Fruit fly (Drosophila melanogaster) whole organism, pupa: Measurements from ENCODE around the gene inaF-D.

Experiments
- CG10348 ChIP-seq: fragments of 200-800 bp; sonication (Bioruptor generic); IDR thresholded peaks from 2 replicates; pipeline ENCODE4 v1.3.6; 2022; ENCODE audit warnings: missing biosample characterization, missing genetic modification characterization
- CG12605 ChIP-seq: fragments of 200-800 bp; sonication (Bioruptor generic); IDR thresholded peaks from 2 replicates; pipeline ENCODE4 v1.3.6; 2022; ENCODE audit warnings: missing biosample characterization, missing genetic modification characterization
- CG13204 ChIP-seq: fragments of 200-800 bp; sonication (Bioruptor generic); optimal IDR thresholded peaks from 2 replicates; lab custom pipeline; 2018; ENCODE audit warnings: missing biosample characterization, mild to moderate bottlenecking, missing genetic modification characterization, moderate library complexity
- CG14655 ChIP-seq: fragments of 200-800 bp; sonication (Bioruptor generic); optimal IDR thresholded peaks from 3 replicates; lab custom pipeline; 2017; ENCODE audit warnings: mild to moderate bottlenecking, missing biosample characterization, missing genetic modification reagents, missing genetic modification characterization
- CG15710 ChIP-seq: fragments of 200-800 bp; sonication (Bioruptor generic); optimal IDR thresholded peaks from 2 replicates; lab custom pipeline; 2018; ENCODE audit warnings: missing biosample characterization, mild to moderate bottlenecking, missing genetic modification characterization, moderate library complexity
- CG17806 ChIP-seq: fragments of 200-800 bp; sonication (Bioruptor generic); optimal IDR thresholded peaks from 2 replicates; lab custom pipeline; 2018; ENCODE audit warnings: missing biosample characterization, mild to moderate bottlenecking, missing genetic modification characterization, moderate library complexity
- CG32121 ChIP-seq: fragments of 200-800 bp; sonication (Bioruptor generic); IDR thresholded peaks from 2 replicates; pipeline ENCODE4 v1.3.6; 2022; ENCODE audit warnings: missing biosample characterization, missing genetic modification characterization
- CG34367 ChIP-seq: fragments of 200-800 bp; sonication (Bioruptor generic); optimal IDR thresholded peaks from 2 replicates; lab custom pipeline; 2018; ENCODE audit warnings: missing biosample characterization, mild to moderate bottlenecking, missing genetic modification characterization
- CG4496 ChIP-seq: fragments of 200-800 bp; sonication (Bioruptor generic); IDR thresholded peaks from 3 replicates; pipeline ENCODE4 v1.3.6; 2022; ENCODE audit warnings: missing biosample characterization, missing genetic modification characterization
- CG8159 ChIP-seq: fragments of 200-800 bp; sonication (Bioruptor generic); optimal IDR thresholded peaks from 3 replicates; lab custom pipeline; 2018; ENCODE audit warnings: missing biosample characterization, mild to moderate bottlenecking, missing genetic modification characterization, moderate library complexity
- CG8301 ChIP-seq: fragments of 200-800 bp; sonication (Bioruptor generic); optimal IDR thresholded peaks from 2 replicates; lab custom pipeline; 2018; ENCODE audit warnings: missing biosample characterization, mild to moderate bottlenecking, missing genetic modification characterization
- CG9948 ChIP-seq: fragments of 200-800 bp; sonication (Bioruptor generic); optimal IDR thresholded peaks from 2 replicates; lab custom pipeline; 2018; ENCODE audit warnings: missing biosample characterization, mild to moderate bottlenecking, missing genetic modification characterization, moderate library complexity
- D1 ChIP-seq: fragments of 200-800 bp; sonication (Bioruptor generic); optimal IDR thresholded peaks from 2 replicates; lab custom pipeline; 2018; ENCODE audit warnings: missing biosample characterization, mild to moderate bottlenecking, missing genetic modification characterization, moderate library complexity
- EcR ChIP-seq: fragments of 200-800 bp; sonication (Bioruptor generic); optimal IDR thresholded peaks from 3 replicates; lab custom pipeline; 2019; ENCODE audit warnings: missing biosample characterization, missing genetic modification characterization, mild to moderate bottlenecking, moderate library complexity, missing genetic modification reagents
- Ets98B ChIP-seq: fragments of 200-800 bp; sonication (Bioruptor generic); IDR thresholded peaks from 2 replicates; pipeline ENCODE4 v1.3.6; 2022; ENCODE audit warnings: missing biosample characterization, missing genetic modification characterization
- Pif1A ChIP-seq: fragments of 200-800 bp; sonication (Bioruptor generic); optimal IDR thresholded peaks from 3 replicates; lab custom pipeline; 2016; ENCODE audit warnings: missing biosample characterization, missing genetic modification characterization
- Pif1B ChIP-seq: fragments of 200-800 bp; sonication (Bioruptor generic); optimal IDR thresholded peaks from 3 replicates; lab custom pipeline; 2016; ENCODE audit warnings: missing biosample characterization, missing genetic modification characterization
- Snoo ChIP-seq: fragments of 200-800 bp; sonication (Bioruptor generic); optimal IDR thresholded peaks from 3 replicates; lab custom pipeline; 2017; ENCODE audit warnings: missing biosample characterization, mild to moderate bottlenecking, missing genetic modification characterization, inconsistent platforms
- fd96Ca ChIP-seq: fragments of 200-800 bp; sonication (Bioruptor generic); IDR thresholded peaks from 3 replicates; pipeline ENCODE4 v1.3.6; 2022; ENCODE audit warnings: missing biosample characterization, missing genetic modification characterization
- gl ChIP-seq: fragments of 200-800 bp; sonication (Bioruptor generic); optimal IDR thresholded peaks from 2 replicates; lab custom pipeline; 2018; ENCODE audit warnings: missing biosample characterization, mild to moderate bottlenecking, missing genetic modification characterization
- rn ChIP-seq: fragments of 200-800 bp; sonication (Bioruptor generic); IDR thresholded peaks from 2 replicates; pipeline ENCODE4 v1.3.6; 2022; ENCODE audit warnings: missing biosample characterization, missing genetic modification characterization

inaF-D gene

dm6 chrX:11684462-11684861 is 44.4 kb downstream of the inaF-D start:
- no peak for TF ChIP-seq CG10348 (GFP tag; lab: Robert Waterston, UW)
- TF ChIP-seq EcR: peak; percentile 29
- peak; percentile 13 for TF ChIP-seq CG9948
- peak; percentile 39 for TF ChIP-seq CG14655
- peak; percentile 43; the same call in 1 of the 2 replicates for TF ChIP-seq CG32121 (GFP tag; lab: Robert Waterston, UW)
- no peak for TF ChIP-seq D1 (tag; lab: Kevin White, UChicago)
- TF ChIP-seq fd96Ca (GFP tag; lab: Robert Waterston, UW): peak; percentile 50; the same call in 1 of the 3 replicates
- TF ChIP-seq CG8301 (tag; lab: Kevin White, UChicago): no peak
- peak; percentile 26 for TF ChIP-seq CG34367 (tag; lab: Kevin White, UChicago)
- no peak for TF ChIP-seq gl
- TF ChIP-seq CG12605 (GFP tag; lab: Robert Waterston, UW): peak; percentile 36; the same call in 1 of the 2 replicates
- TF ChIP-seq Ets98B (GFP tag; lab: Robert Waterston, UW): peak; percentile 5; the same call in 1 of the 2 replicates
- TF ChIP-seq CG4496 (GFP tag; lab: Robert Waterston, UW): peak; percentile 43; the same call in 1 of the 3 replicates
- TF ChIP-seq CG15710 (tag; lab: Kevin White, UChicago): peak; percentile 26
- TF ChIP-seq CG17806 (tag; lab: Kevin White, UChicago): no peak
- TF ChIP-seq Pif1B (GFP tag; lab: Kevin White, UChicago): no peak
- TF ChIP-seq CG8159: peak; percentile 43
- TF ChIP-seq Pif1A (GFP tag; lab: Kevin White, UChicago): peak; percentile 50
- TF ChIP-seq CG13204 (GFP tag; lab: Kevin White, UChicago): peak; percentile 60
- TF ChIP-seq Snoo (tag; lab: Kevin White, UChicago): peak; percentile 21
- no peak for TF ChIP-seq rn (GFP tag; lab: Robert Waterston, UW)

- peak; percentile 36 for TF ChIP-seq CG32121 (GFP tag; lab: Robert Waterston, UW)
- TF ChIP-seq CG8301 (tag; lab: Kevin White, UChicago): no peak
- no peak for TF ChIP-seq Pif1B (GFP tag; lab: Kevin White, UChicago)
- no peak for TF ChIP-seq Pif1A (GFP tag; lab: Kevin White, UChicago)
- no peak for TF ChIP-seq CG9948
- no peak for TF ChIP-seq D1 (tag; lab: Kevin White, UChicago)
- TF ChIP-seq CG4496 (GFP tag; lab: Robert Waterston, UW): peak; percentile 55; the same call in 1 of the 3 replicates
- peak; percentile 70 for TF ChIP-seq Ets98B (GFP tag; lab: Robert Waterston, UW)
- TF ChIP-seq CG13204 (GFP tag; lab: Kevin White, UChicago): peak; percentile 97
- TF ChIP-seq CG10348 (GFP tag; lab: Robert Waterston, UW): no peak
- no peak for TF ChIP-seq CG14655
- no peak for TF ChIP-seq CG34367 (tag; lab: Kevin White, UChicago)
- no peak for TF ChIP-seq rn (GFP tag; lab: Robert Waterston, UW)
- TF ChIP-seq CG17806 (tag; lab: Kevin White, UChicago): no peak
- TF ChIP-seq gl: no peak
- TF ChIP-seq CG15710 (tag; lab: Kevin White, UChicago): no peak
- peak; percentile 22; the same call in 1 of the 3 replicates for TF ChIP-seq fd96Ca (GFP tag; lab: Robert Waterston, UW)
- peak; percentile 46 for TF ChIP-seq Snoo (tag; lab: Kevin White, UChicago)
- TF ChIP-seq CG12605 (GFP tag; lab: Robert Waterston, UW): 0 out of 2 replicates have a peak, but pooled peaks have one; percentile 21
- peak; percentile 45 for TF ChIP-seq EcR
- no peak for TF ChIP-seq CG8159
Observed at dm6 chrX:11683480-11683879, 45.4 kb downstream of the inaF-D start.

dm6 chrX:11681558-11682551 is 47.0 kb downstream of the inaF-D start:
- peak; percentile 10; the same call in 1 of the 2 replicates for TF ChIP-seq CG12605 (GFP tag; lab: Robert Waterston, UW)
- peak; percentile 24 for TF ChIP-seq CG8301 (tag; lab: Kevin White, UChicago)
- no peak for TF ChIP-seq gl
- peak; percentile 11 for TF ChIP-seq Pif1B (GFP tag; lab: Kevin White, UChicago)
- peak; percentile 33 for TF ChIP-seq Ets98B (GFP tag; lab: Robert Waterston, UW)
- TF ChIP-seq fd96Ca (GFP tag; lab: Robert Waterston, UW): peak; percentile 68; the same call in 2 of the 3 replicates
- no peak for TF ChIP-seq CG10348 (GFP tag; lab: Robert Waterston, UW)
- TF ChIP-seq D1 (tag; lab: Kevin White, UChicago): peak; percentile 6
- TF ChIP-seq CG32121 (GFP tag; lab: Robert Waterston, UW): 0 out of 2 replicates have a peak, but pooled peaks have one; percentile 7
- peak; percentile 16 for TF ChIP-seq CG34367 (tag; lab: Kevin White, UChicago)
- TF ChIP-seq CG15710 (tag; lab: Kevin White, UChicago): peak; percentile 64
- peak; percentile 47 for TF ChIP-seq CG8159
- TF ChIP-seq CG9948: peak; percentile 21
- peak; percentile 55 for TF ChIP-seq Pif1A (GFP tag; lab: Kevin White, UChicago)
- peak; percentile 99 for TF ChIP-seq EcR
- peak; percentile 37 for TF ChIP-seq Snoo (tag; lab: Kevin White, UChicago)
- TF ChIP-seq rn (GFP tag; lab: Robert Waterston, UW): no peak; the same call in 1 of the 2 replicates
- TF ChIP-seq CG13204 (GFP tag; lab: Kevin White, UChicago): peak; percentile 42
- peak; percentile 54 for TF ChIP-seq CG14655
- TF ChIP-seq CG4496 (GFP tag; lab: Robert Waterston, UW): peak; percentile 43; the same call in 1 of the 3 replicates
- peak; percentile 39 for TF ChIP-seq CG17806 (tag; lab: Kevin White, UChicago)

- TF ChIP-seq CG9948 (no peak), Pif1A (GFP tag; lab: Kevin White, UChicago) (no peak), Ets98B (GFP tag; lab: Robert Waterston, UW) (0 out of 2 replicates have a peak, but pooled peaks have one; percentile 12), CG12605 (GFP tag; lab: Robert Waterston, UW) (no peak), EcR (no peak), fd96Ca (GFP tag; lab: Robert Waterston, UW) (no peak), CG8159 (no peak)
Observed at dm6 chrX:11680405-11680804, 48.5 kb downstream of the inaF-D start.
